Worm (Caenorhabditis elegans): ENCODE measurements around the gene F53B7.4.

The F53B7.4 gene

DNA sequence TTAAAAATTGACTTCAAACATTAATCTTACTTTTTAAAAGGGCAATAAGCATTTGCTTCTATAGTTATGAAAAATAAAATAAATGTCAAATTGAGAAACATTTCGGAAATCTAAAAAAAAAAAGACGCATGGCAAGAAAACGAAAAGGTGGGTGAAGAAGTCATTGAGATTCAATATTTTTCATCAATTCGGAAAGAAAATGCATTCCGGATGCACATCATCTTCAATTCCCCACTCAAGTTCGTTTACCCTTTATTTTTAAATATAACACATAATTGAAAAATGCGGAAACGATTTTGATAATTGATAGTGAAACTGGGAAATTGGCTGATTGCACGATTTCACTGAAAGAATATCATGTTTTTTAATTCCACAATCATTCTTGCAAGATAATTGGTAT, at the start of gene F53B7.4:
TSS of gene F53B7.4 (minus strand) at position 101 of the 400 bp plus-strand sequence.
- TF ChIP-seq hlh-8 (tag; optimal IDR thresholded peaks at IDR 0.05) (no peak), Y22D7AL.16 (tag; optimal IDR thresholded peaks at IDR 0.05) (no peak), dve-1 (tag; optimal IDR thresholded peaks at IDR 0.05) (no peak), pros-1 (tag; optimal IDR thresholded peaks at IDR 0.05) (no peak), odd-2 (tag; optimal IDR thresholded peaks at IDR 0.05) (no peak), hlh-30 (tag; optimal IDR thresholded peaks at IDR 0.05; ENCODE audit: insufficient read depth) (no peak), rnt-1 (tag; optimal IDR thresholded peaks at IDR 0.05) (no peak), mec-3 (tag; optimal IDR thresholded peaks at IDR 0.05; ENCODE audit: borderline replicate concordance) (no peak), pax-1 (tag; optimal IDR thresholded peaks at IDR 0.05) (no peak), dmd-4 (tag; optimal IDR thresholded peaks at IDR 0.05; ENCODE audit: borderline replicate concordance) (no peak), tbx-2 (tag; optimal IDR thresholded peaks at IDR 0.05) (no peak), ahr-1 (tag; optimal IDR thresholded peaks at IDR 0.05) (no peak), ceh-6 (GFP tag; optimal IDR thresholded peaks at IDR 0.05) (no peak), sox-2 (GFP tag; IDR thresholded peaks at IDR 0.05) (no peak), fax-1 (tag; optimal IDR thresholded peaks at IDR 0.05) (no peak), ceh-30 (tag; optimal IDR thresholded peaks at IDR 0.05) (no peak), unc-42 (tag; optimal IDR thresholded peaks at IDR 0.05) (no peak), ceh-18 (tag; optimal IDR thresholded peaks at IDR 0.05) (no peak), ceh-31 (tag; optimal IDR thresholded peaks at IDR 0.05) (no peak), ceh-19 (GFP tag; optimal IDR thresholded peaks at IDR 0.05) (no peak)

DNA sequence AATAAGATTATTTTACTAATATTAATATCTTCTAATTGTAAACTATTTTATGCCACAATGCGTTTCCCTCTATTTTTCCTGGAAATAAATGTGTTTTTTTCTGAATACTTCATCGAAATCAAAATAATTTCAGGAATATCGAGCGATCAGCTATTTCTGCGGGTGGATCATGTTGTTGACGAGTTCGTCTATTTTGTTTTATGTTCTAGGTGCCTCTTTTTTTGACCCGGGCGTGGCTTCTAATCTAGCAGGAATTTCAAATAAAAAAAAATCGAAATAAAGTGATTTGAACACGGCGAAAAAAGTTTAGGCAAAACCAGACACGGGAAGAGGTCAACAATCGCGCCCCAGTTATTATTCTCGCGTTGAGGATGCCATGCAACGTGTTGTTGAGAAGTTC, 49.6 kb upstream of the F53B7.4 start, which contains the start of gene T04C12.33:
TSS of gene T04C12.33 (plus strand) at position 301 of the 400 bp plus-strand sequence.
- TF ChIP-seq hlh-8 (tag; optimal IDR thresholded peaks at IDR 0.05) (no peak), zip-5 (tag; optimal IDR thresholded peaks at IDR 0.05) (no peak), hlh-15 (tag; optimal IDR thresholded peaks at IDR 0.05) (no peak), ceh-48 (tag; optimal IDR thresholded peaks at IDR 0.05) (no peak), ttx-3 (tag; optimal IDR thresholded peaks at IDR 0.05) (no peak), unc-55 (GFP tag; optimal IDR thresholded peaks at IDR 0.05) (no peak), ceh-22 (tag; optimal IDR thresholded peaks at IDR 0.05) (no peak), C08G9.2 (tag; optimal IDR thresholded peaks at IDR 0.05) (no peak), pros-1 (tag; optimal IDR thresholded peaks at IDR 0.05) (no peak), ceh-18 (tag; optimal IDR thresholded peaks at IDR 0.05) (no peak), nhr-11 (tag; optimal IDR thresholded peaks at IDR 0.05) (no peak), ahr-1 (tag; optimal IDR thresholded peaks at IDR 0.05) (no peak), hlh-13 (GFP tag; optimal IDR thresholded peaks at IDR 0.05) (no peak), unc-3 (GFP tag; conservative IDR thresholded peaks at IDR 0.05) (no peak), unc-3 (tag; optimal IDR thresholded peaks at IDR 0.05) (no peak), ceh-14 (tag; optimal IDR thresholded peaks at IDR 0.05) (no peak)

DNA sequence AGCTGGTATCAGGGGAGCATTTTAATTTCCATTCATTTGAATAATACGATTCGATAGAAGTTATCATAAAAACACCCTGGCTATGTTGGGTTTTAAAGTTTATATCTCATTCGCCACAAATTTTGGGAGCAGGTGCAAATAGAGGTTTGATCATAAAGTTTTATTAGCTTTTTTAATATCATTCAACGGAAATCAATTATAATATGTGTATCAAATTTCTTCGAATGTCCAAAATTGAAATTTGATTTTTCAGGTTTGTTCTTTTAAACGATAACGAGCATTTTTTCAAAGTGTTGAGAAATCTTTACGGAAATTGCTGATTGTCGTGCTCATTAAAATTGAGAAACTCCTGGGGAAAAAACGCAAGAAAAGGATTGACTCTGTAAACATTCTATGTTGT, 46.3 kb upstream of the F53B7.4 start, which contains the start of gene srh-74:
TSS of gene srh-74 (minus strand) at position 101 of the 400 bp plus-strand sequence.
- TF ChIP-seq dmd-4 (tag; optimal IDR thresholded peaks at IDR 0.05; ENCODE audit: borderline replicate concordance): no peak
- no peak for TF ChIP-seq ceh-2 (tag; optimal IDR thresholded peaks at IDR 0.05)
- TF ChIP-seq ceh-31 (tag; optimal IDR thresholded peaks at IDR 0.05): no peak
- TF ChIP-seq odd-2 (tag; optimal IDR thresholded peaks at IDR 0.05): no peak
- no peak for TF ChIP-seq ttx-3 (tag; optimal IDR thresholded peaks at IDR 0.05)
- no peak for TF ChIP-seq sox-4 (tag; optimal IDR thresholded peaks at IDR 0.05)
- no peak for TF ChIP-seq fkh-6 (tag; optimal IDR thresholded peaks at IDR 0.05)

DNA sequence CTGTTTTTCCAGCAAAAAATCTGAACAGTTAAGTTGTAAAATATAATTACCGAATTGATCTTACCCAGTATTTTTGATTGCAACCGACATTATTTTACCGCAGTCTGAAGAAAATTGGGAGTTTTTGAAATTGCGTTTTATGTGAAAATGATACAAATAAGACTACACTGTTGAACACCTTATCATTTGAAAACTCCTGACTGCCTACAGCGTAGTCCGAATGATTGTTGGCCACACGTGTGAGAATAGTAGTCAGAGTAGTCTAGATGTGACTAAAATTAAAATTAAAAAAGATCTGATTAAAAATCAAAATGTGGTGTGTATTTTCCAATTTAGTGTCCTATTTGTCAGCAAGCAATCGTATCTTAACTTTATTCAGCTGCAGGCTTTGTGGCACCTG, 44.4 kb upstream of the F53B7.4 start, which contains the start of gene dhs-18:
TSS of gene dhs-18 (minus strand) at position 104 of the 400 bp plus-strand sequence.
- TF ChIP-seq pax-1 (tag; optimal IDR thresholded peaks at IDR 0.05) (no peak), rnt-1 (tag; optimal IDR thresholded peaks at IDR 0.05) (no peak), fax-1 (tag; optimal IDR thresholded peaks at IDR 0.05) (no peak), ahr-1 (tag; optimal IDR thresholded peaks at IDR 0.05) (no peak), F13H6.1 (tag; optimal IDR thresholded peaks at IDR 0.05) (no peak), unc-86 (tag; optimal IDR thresholded peaks at IDR 0.05) (no peak), C38D4.7 (GFP tag; optimal IDR thresholded peaks at IDR 0.05) (no peak), unc-55 (GFP tag; optimal IDR thresholded peaks at IDR 0.05) (no peak), ceh-9 (tag; optimal IDR thresholded peaks at IDR 0.05) (no peak), ztf-16 (tag; optimal IDR thresholded peaks at IDR 0.05) (no peak), unc-3 (GFP tag; conservative IDR thresholded peaks at IDR 0.05) (no peak), unc-3 (tag; optimal IDR thresholded peaks at IDR 0.05) (no peak), dmd-4 (tag; optimal IDR thresholded peaks at IDR 0.05; ENCODE audit: borderline replicate concordance) (no peak)
